Fruit fly (Drosophila melanogaster) whole organism, embryonic: ENCODE data around the gene MED14.
A peak's percentile ranks its signal among the peaks of the same experiment; 100 is the strongest.

Experiments used
- Awh ChIP-seq: fragments of 200-800 bp; sonication (Bioruptor generic); IDR thresholded peaks from 2 replicates; pipeline ENCODE4, ENCODE4 v1.3.6; 2022; ENCODE audit warnings: missing biosample characterization, missing genetic modification characterization
- C15 ChIP-seq: fragments of 200-800 bp; sonication (Bioruptor generic); IDR thresholded peaks from 3 replicates; pipeline ENCODE4 v1.3.6; 2022; ENCODE audit warnings: missing biosample characterization, missing genetic modification characterization
- CG10209 ChIP-seq: fragments of 200-800 bp; sonication (Bioruptor generic); optimal IDR thresholded peaks from 3 replicates; lab custom pipeline; 2017; ENCODE audit warnings: missing biosample characterization, mild to moderate bottlenecking, missing genetic modification characterization, missing genetic modification reagents
- CG11085 ChIP-seq: fragments of 200-800 bp; sonication (Bioruptor generic); IDR thresholded peaks from 2 replicates; pipeline ENCODE4 v1.3.6; 2022; ENCODE audit warnings: missing biosample characterization, missing genetic modification characterization
- CG2202 ChIP-seq: fragments of 200-800 bp; sonication (Bioruptor generic); optimal IDR thresholded peaks from 2 replicates; lab custom pipeline; 2018; ENCODE audit warnings: missing biosample characterization, mild to moderate bottlenecking, missing genetic modification characterization
- CG31224 ChIP-seq: fragments of 200-800 bp; sonication (Bioruptor generic); IDR thresholded peaks from 2 replicates; pipeline ENCODE4 v1.3.6; 2022; ENCODE audit warnings: missing biosample characterization, missing genetic modification characterization
- CG31388 ChIP-seq: fragments of 200-800 bp; sonication (Bioruptor generic); optimal IDR thresholded peaks from 2 replicates; lab custom pipeline; 2016; ENCODE audit warnings: missing biosample characterization, missing genetic modification characterization
- CG4360 ChIP-seq: fragments of 200-800 bp; sonication (Bioruptor generic); IDR thresholded peaks from 2 replicates; pipeline ENCODE4 v1.3.6; 2022; ENCODE audit warnings: missing biosample characterization, missing genetic modification characterization
- CG4404 ChIP-seq: fragments of 200-800 bp; sonication (Bioruptor generic); IDR thresholded peaks from 2 replicates; pipeline ENCODE4 v1.3.6; 2022; ENCODE audit warnings: missing biosample characterization, missing genetic modification characterization
- CG5245 ChIP-seq: fragments of 200-800 bp; sonication (Bioruptor generic); optimal IDR thresholded peaks from 3 replicates; lab custom pipeline; 2016; ENCODE audit warnings: missing biosample characterization, missing genetic modification characterization
- CG7987 ChIP-seq: fragments of 200-800 bp; sonication (Bioruptor generic); optimal IDR thresholded peaks from 2 replicates; lab custom pipeline; 2018; ENCODE audit warnings: missing biosample characterization, mild to moderate bottlenecking, missing genetic modification characterization, moderate library complexity
- CG8290 ChIP-seq, 3 experiments: fragments of 200-800 bp; sonication (Bioruptor generic); optimal IDR thresholded peaks; 2 replicates each; lab custom pipeline; 2016 to 2019; ENCODE audit warnings: missing biosample characterization in 3 of 3, missing genetic modification characterization in 3 of 3, mild to moderate bottlenecking in 2 of 3, moderate library complexity in 1 of 3
- CG9817 ChIP-seq: fragments of 200-800 bp; sonication (Bioruptor generic); optimal IDR thresholded peaks from 2 replicates; lab custom pipeline; 2018; ENCODE audit warnings: missing biosample characterization, mild to moderate bottlenecking, missing genetic modification characterization, moderate library complexity
- CG9932 ChIP-seq: fragments of 200-800 bp; sonication (Bioruptor generic); IDR thresholded peaks from 2 replicates; pipeline ENCODE4 v1.3.6; 2022; ENCODE audit warnings: missing biosample characterization, missing genetic modification characterization
- CTCF ChIP-seq: fragments of 200-800 bp; sonication (Bioruptor generic); optimal IDR thresholded peaks from 2 replicates; lab custom pipeline; 2017; ENCODE audit warnings: missing biosample characterization, mild to moderate bottlenecking, missing genetic modification characterization, moderate library complexity
- Chrac-16 ChIP-seq: fragments of 200-800 bp; sonication (Bioruptor generic); optimal IDR thresholded peaks from 3 replicates; lab custom pipeline; 2016; ENCODE audit warnings: missing biosample characterization, missing genetic modification characterization
- Drgx ChIP-seq: fragments of 200-800 bp; sonication (Bioruptor generic); IDR thresholded peaks from 2 replicates; pipeline ENCODE4 v1.3.6; 2022; ENCODE audit warnings: missing biosample characterization, missing genetic modification characterization
- Gsc ChIP-seq: fragments of 200-800 bp; sonication (Bioruptor generic); IDR thresholded peaks from 2 replicates; pipeline ENCODE4 v1.3.6; 2022; ENCODE audit warnings: missing biosample characterization, missing genetic modification characterization
- H2.0 ChIP-seq: fragments of 200-800 bp; sonication (Bioruptor generic); IDR thresholded peaks from 2 replicates; pipeline ENCODE4 v1.3.6; 2022; ENCODE audit warnings: missing biosample characterization, missing genetic modification characterization
- Lhr ChIP-seq: fragments of 200-800 bp; sonication (Bioruptor generic); optimal IDR thresholded peaks from 3 replicates; lab custom pipeline; 2017; ENCODE audit warnings: mild to moderate bottlenecking, missing biosample characterization, missing genetic modification reagents, missing genetic modification characterization
- Lpt ChIP-seq: fragments of >200 bp; optimal IDR thresholded peaks from 2 replicates; lab custom pipeline; 2018; ENCODE audit warnings: missing biosample characterization, missing genetic modification characterization
- Max ChIP-seq: fragments of 200-800 bp; sonication (Bioruptor generic); optimal IDR thresholded peaks from 2 replicates; lab custom pipeline; 2016; ENCODE audit warnings: missing biosample characterization, mild to moderate bottlenecking, missing genetic modification characterization
- NC2α ChIP-seq: fragments of 200-800 bp; sonication (Bioruptor generic); optimal IDR thresholded peaks from 2 replicates; lab custom pipeline; 2016; ENCODE audit warnings: missing biosample characterization, missing genetic modification characterization
- Pdp1 ChIP-seq, 2 experiments: fragments of 200-800 bp; sonication (Bioruptor generic); optimal IDR thresholded peaks; 3 replicates each; lab custom pipeline; 2016; ENCODE audit warnings: missing biosample characterization in 2 of 2, missing genetic modification characterization in 2 of 2, mild to moderate bottlenecking in 1 of 2, moderate library complexity in 1 of 2
- ase ChIP-seq: fragments of 200-800 bp; sonication (Bioruptor generic); IDR thresholded peaks from 3 replicates; pipeline ENCODE4 v1.3.6; 2022; ENCODE audit warnings: missing biosample characterization, missing genetic modification characterization
- bsh ChIP-seq, 2 experiments: fragments of 200-800 bp; sonication (Bioruptor generic); optimal IDR thresholded peaks; 2 replicates each; lab custom pipeline; 2017 to 2018; ENCODE audit warnings: mild to moderate bottlenecking in 2 of 2, missing biosample characterization in 2 of 2, missing genetic modification characterization in 2 of 2, moderate library complexity in 1 of 2
- corto ChIP-seq: fragments of 200-800 bp; sonication (Bioruptor generic); optimal IDR thresholded peaks from 2 replicates; lab custom pipeline; 2016; ENCODE audit warnings: missing biosample characterization, mild to moderate bottlenecking, missing genetic modification characterization, moderate library complexity
- eve ChIP-seq, 2 experiments: fragments of >200 bp; optimal IDR thresholded peaks; 2 replicates each; lab custom pipeline; 2017; ENCODE audit warnings: missing biosample characterization in 2 of 2, missing genetic modification characterization in 2 of 2
- gce ChIP-seq: fragments of 200-800 bp; sonication (Bioruptor generic); IDR thresholded peaks from 3 replicates; pipeline ENCODE4 v1.3.6; 2022; ENCODE audit warnings: missing biosample characterization, missing genetic modification characterization
- grn ChIP-seq: fragments of 200-800 bp; sonication (Bioruptor generic); optimal IDR thresholded peaks from 3 replicates; lab custom pipeline; 2017; ENCODE audit warnings: missing biosample characterization, missing genetic modification characterization
- hb ChIP-seq: fragments of 200-800 bp; sonication (Bioruptor generic); IDR thresholded peaks from 3 replicates; pipeline ENCODE4 v1.3.6; 2022; ENCODE audit warnings: missing biosample characterization, missing genetic modification characterization; ENCODE audit not compliant: partially characterized antibody
- kah ChIP-seq: fragments of 200-800 bp; sonication (Bioruptor generic); optimal IDR thresholded peaks from 2 replicates; lab custom pipeline; 2018; ENCODE audit warnings: missing biosample characterization, mild to moderate bottlenecking, missing genetic modification characterization
- ken ChIP-seq: fragments of 200-800 bp; sonication (Bioruptor generic); IDR thresholded peaks from 3 replicates; pipeline ENCODE4 v1.3.6; 2022; ENCODE audit warnings: missing biosample characterization, missing genetic modification characterization
- lbe ChIP-seq: fragments of 200-800 bp; sonication (Bioruptor generic); optimal IDR thresholded peaks from 2 replicates; lab custom pipeline; 2016; ENCODE audit warnings: missing biosample characterization, mild to moderate bottlenecking, missing genetic modification characterization
- lov ChIP-seq, 2 experiments: fragments of 200-800 bp in 1 of 2; fragments of >200 bp in 1 of 2; sonication (Bioruptor generic) in 1 of 2; IDR thresholded peaks in 1 of 2; optimal IDR thresholded peaks in 1 of 2; 2 replicates in 1 of 2; 3 replicates in 1 of 2; pipeline versions ENCODE4 v1.3.6 to Lab custom; 2017 to 2022; ENCODE audit warnings: missing biosample characterization in 1 of 2, missing genetic modification characterization in 1 of 2
- nom ChIP-seq: fragments of 200-800 bp; sonication (Bioruptor generic); optimal IDR thresholded peaks from 2 replicates; lab custom pipeline; 2017; ENCODE audit warnings: missing biosample characterization, missing genetic modification characterization, mild to moderate bottlenecking, moderate library complexity, missing genetic modification reagents
- oc ChIP-seq: fragments of 200-800 bp; sonication (Bioruptor generic); optimal IDR thresholded peaks from 2 replicates; lab custom pipeline; 2018; ENCODE audit warnings: missing biosample characterization, mild to moderate bottlenecking, missing genetic modification characterization, moderate library complexity
- prd ChIP-seq, 3 experiments: fragments of >200 bp in 2 of 3; fragments of 200-800 bp in 1 of 3; sonication (Bioruptor generic) in 1 of 3; optimal IDR thresholded peaks in 2 of 3; IDR thresholded peaks in 1 of 3; 2 replicates in 2 of 3; 3 replicates in 1 of 3; pipeline versions ENCODE4 v1.3.6 to Lab custom; 2017 to 2022; ENCODE audit warnings: missing biosample characterization in 1 of 3, missing genetic modification characterization in 1 of 3
- tgo ChIP-seq: fragments of 200-800 bp; sonication (Bioruptor generic); IDR thresholded peaks from 3 replicates; pipeline ENCODE4 v1.3.6; 2022; ENCODE audit warnings: missing biosample characterization, missing genetic modification characterization
- tio ChIP-seq: fragments of 200-800 bp; sonication (Bioruptor generic); optimal IDR thresholded peaks from 2 replicates; lab custom pipeline; 2017; ENCODE audit warnings: missing biosample characterization, missing genetic modification characterization, inconsistent platforms
- wek ChIP-seq: fragments of 200-800 bp; sonication (Bioruptor generic); optimal IDR thresholded peaks from 3 replicates; lab custom pipeline; 2018; ENCODE audit warnings: missing biosample characterization, mild to moderate bottlenecking, missing genetic modification characterization, moderate library complexity

The MED14 gene

dm6 chr3L:618347-619272 is 25.6 kb downstream of the MED14 start (continued):
- no peak for TF ChIP-seq CG8290 (GFP tag; optimal IDR thresholded peaks at IDR 0.05; lab: Kevin White, UChicago)
- TF ChIP-seq CG8290 (tag; optimal IDR thresholded peaks at IDR 0.05; lab: Kevin White, UChicago), result no peak
- TF ChIP-seq eve (GFP tag; optimal IDR thresholded peaks at IDR 0.05; lab: Kevin White, UChicago), result peak in 1 of 2 experiments; percentile 34
- no peak for TF ChIP-seq CG4404 (GFP tag; lab: Robert Waterston, UW)

dm6 chr3L:619427-620308 is 26.6 kb downstream of the MED14 start:
- TF ChIP-seq CG7987 (GFP tag; lab: Kevin White, UChicago) (no peak), bsh (GFP tag; optimal IDR thresholded peaks at IDR 0.05; lab: Kevin White, UChicago) (peak in 1 of 2 experiments; percentile 81), corto (GFP tag; lab: Kevin White, UChicago) (peak; percentile 37), kah (no peak), Pdp1 (GFP tag; optimal IDR thresholded peaks at IDR 0.05; lab: Kevin White, UChicago) (peak in 1 of 2 experiments; percentile 31), CG9817 (tag; lab: Kevin White, UChicago) (no peak), prd (optimal IDR thresholded peaks at IDR 0.05; lab: Kevin White, UChicago) (no peak), prd (GFP tag; IDR thresholded peaks at IDR 0.05; lab: Robert Waterston, UW) (0 out of 3 replicates have a peak, but pooled peaks have one; percentile 9), CG4360 (GFP tag; lab: Robert Waterston, UW) (no peak), Max (GFP tag; lab: Kevin White, UChicago) (no peak), CG31388 (no peak), ase (GFP tag; lab: Robert Waterston, UW) (no peak), lbe (GFP tag; lab: Kevin White, UChicago) (peak; percentile 43), ken (GFP tag; lab: Robert Waterston, UW) (no peak), Lhr (no peak), Chrac-16 (GFP tag; lab: Kevin White, UChicago) (no peak), Gsc (GFP tag; lab: Robert Waterston, UW) (no peak), C15 (GFP tag; lab: Robert Waterston, UW) (no peak), lov (optimal IDR thresholded peaks at IDR 0.05; lab: Kevin White, UChicago) (no peak), lov (GFP tag; IDR thresholded peaks at IDR 0.05; lab: Robert Waterston, UW) (0 out of 3 replicates have a peak, but pooled peaks have one; percentile 4), Lpt (GFP tag; lab: Kevin White, UChicago) (no peak), CG2202 (tag; lab: Kevin White, UChicago) (no peak), nom (peak; percentile 43), Drgx (peak; percentile 27; the same call in 1 of the 2 replicates)

dm6 chr3L:621097-621967 is 28.3 kb downstream of the MED14 start:
- no peak for TF ChIP-seq hb (GFP tag; lab: Robert Waterston, UW)
- peak; percentile 52 for TF ChIP-seq NC2α (GFP tag; lab: Kevin White, UChicago)
- no peak for TF ChIP-seq CG11085
- peak; percentile 78 for TF ChIP-seq tio (GFP tag; lab: Kevin White, UChicago)
- peak; percentile 63; the same call in 1 of the 3 replicates for TF ChIP-seq tgo (GFP tag; lab: Robert Waterston, UW)
- TF ChIP-seq bsh (GFP tag; optimal IDR thresholded peaks at IDR 0.05; lab: Kevin White, UChicago), result peak; percentile 90 to 92
- no peak for TF ChIP-seq gce (GFP tag; lab: Robert Waterston, UW)
- peak; percentile 37 for TF ChIP-seq grn (GFP tag; lab: Kevin White, UChicago)
- peak; percentile 80 for TF ChIP-seq oc (tag; lab: Kevin White, UChicago)
- no peak for TF ChIP-seq CG9932 (GFP tag; lab: Robert Waterston, UW)
- TF ChIP-seq CG10209, result peak; percentile 83
- TF ChIP-seq CG5245 (GFP tag; lab: Kevin White, UChicago), result peak; percentile 73
- TF ChIP-seq CTCF, result no peak
- no peak for TF ChIP-seq CG31224 (GFP tag; lab: Robert Waterston, UW)
- peak; percentile 57 for TF ChIP-seq H2.0 (GFP tag; lab: Robert Waterston, UW)
- peak; percentile 53 for TF ChIP-seq wek (GFP tag; lab: Kevin White, UChicago)
- TF ChIP-seq Awh, result peak; percentile 30; the same call in 1 of the 2 replicates
